Fruit fly (Drosophila melanogaster) whole organism: ENCODE data around the gene RpL34a.

Source experiments
- EcR ChIP-seq, 2 experiments: fragments of >200 bp; optimal IDR thresholded peaks; 2 replicates each; lab custom pipeline; 2017; ENCODE audit warnings: missing biosample characterization in 2 of 2, missing genetic modification characterization in 2 of 2, missing genetic modification reagents in 2 of 2
- pan ChIP-seq: fragments of >200 bp; optimal IDR thresholded peaks from 2 replicates; lab custom pipeline; 2017
- psq ChIP-seq: fragments of >200 bp; optimal IDR thresholded peaks from 2 replicates; lab custom pipeline; 2017

DNA sequence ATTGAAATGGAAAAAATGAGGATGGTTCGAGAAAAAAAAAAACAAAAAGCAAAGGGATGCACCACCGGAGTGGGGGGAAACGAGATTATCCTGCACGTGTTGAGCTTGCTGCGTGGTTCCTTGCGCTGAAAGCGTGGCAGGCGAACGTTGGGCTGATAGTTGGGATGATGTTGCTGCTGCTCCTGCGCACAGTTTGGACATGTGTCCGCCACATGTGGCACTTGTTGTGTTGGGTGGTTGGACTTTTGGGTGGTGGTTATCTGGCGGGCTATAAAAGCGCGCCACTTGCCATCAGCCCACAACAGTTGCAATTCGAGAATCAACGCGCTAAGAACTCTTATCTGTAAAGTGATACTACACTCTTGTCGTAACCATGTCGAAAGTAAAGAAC is 26.5 kb downstream of the RpL34a start:
- TF ChIP-seq psq (lab: Kevin White, UChicago) (no peak), EcR (GFP tag; optimal IDR thresholded peaks at IDR 0.05; lab: Kevin White, UChicago) (no peak), pan (lab: Kevin White, UChicago) (no peak)
